Worm (Caenorhabditis elegans) whole organism, late embryonic: Measurements from ENCODE around the gene F01G10.5.

Experiments
- C08G9.2 ChIP-seq: sonication (generic microtip); optimal IDR thresholded peaks from 2 replicates; lab custom pipeline; 2016; ENCODE audit warnings: mild to moderate bottlenecking, missing genetic modification characterization, moderate library complexity, missing compliant biosample characterization
- ama-1 ChIP-seq: fragments of 150-350 bp; optimal IDR thresholded peaks from 2 replicates; lab custom pipeline; 2014
- dmd-4 ChIP-seq: sonication (generic microtip); optimal IDR thresholded peaks from 2 replicates; lab custom pipeline; 2016; ENCODE audit warnings: borderline replicate concordance, missing genetic modification characterization, missing compliant biosample characterization
- elt-2 ChIP-seq: sonication (generic microtip); optimal IDR thresholded peaks from 2 replicates; lab custom pipeline; 2016; ENCODE audit warnings: missing genetic modification reagents, missing genetic modification characterization, missing compliant biosample characterization
- hlh-8 ChIP-seq: sonication (generic microtip); optimal IDR thresholded peaks from 2 replicates; lab custom pipeline; 2016; ENCODE audit warnings: missing genotype, missing genetic modification characterization, missing compliant biosample characterization
- madf-2 ChIP-seq: sonication (generic microtip); optimal IDR thresholded peaks from 2 replicates; lab custom pipeline; 2017; ENCODE audit warnings: missing genetic modification characterization, missing compliant biosample characterization
- nfya-1 ChIP-seq: sonication (generic microtip); optimal IDR thresholded peaks from 2 replicates; lab custom pipeline; 2017; ENCODE audit warnings: missing genetic modification characterization, mild to moderate bottlenecking, missing compliant biosample characterization, antibody characterized with exemption, moderate library complexity
- pha-4 ChIP-seq: fragments of 150-350 bp; optimal IDR thresholded peaks from 2 replicates; lab custom pipeline; 2018; ENCODE audit warnings: missing biosample characterization, missing genetic modification reagents, missing genetic modification characterization

DNA sequence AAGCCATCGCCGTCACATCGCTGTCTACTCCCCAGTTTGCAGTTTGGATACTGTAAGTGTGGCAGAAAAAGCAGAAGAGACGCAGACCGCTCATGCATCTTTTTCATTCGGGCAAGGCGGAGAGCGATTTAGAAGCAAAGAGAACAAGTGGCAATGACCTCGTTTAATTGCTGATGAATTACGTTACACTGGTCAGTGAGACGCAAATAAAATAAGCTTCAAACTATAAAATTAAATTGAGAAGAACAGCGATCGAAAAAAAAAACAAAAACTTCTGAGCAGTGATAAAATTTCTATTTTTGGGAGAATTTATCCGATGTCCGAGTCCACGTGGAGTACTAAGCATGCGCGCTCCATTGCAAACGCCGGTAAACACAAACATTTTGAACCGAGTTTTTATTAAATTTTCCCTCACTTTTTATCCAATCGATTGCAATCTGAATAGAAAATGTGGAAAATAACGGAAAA, 8.7 kb downstream of the F01G10.5 start, which contains the start of gene C24F3.2:
- no peak for TF ChIP-seq madf-2 (tag; lab: Kevin White, UChicago)
- TF ChIP-seq dmd-4 (tag; lab: Kevin White, UChicago): no peak
- no peak for TF ChIP-seq pha-4 (tag; lab: Kevin White, UChicago)
- no peak for TF ChIP-seq elt-2 (tag; lab: Kevin White, UChicago)
- no peak for TF ChIP-seq hlh-8 (tag; lab: Kevin White, UChicago)
- TF ChIP-seq C08G9.2 (tag; lab: Kevin White, UChicago): no peak
- TF ChIP-seq nfya-1: peak; percentile 17
- no peak for TF ChIP-seq ama-1 (lab: Kevin White, UChicago)
